Worm (Caenorhabditis elegans) whole organism, L4/young adult: ENCODE data around the gene nas-4.

Experiments
- W03F9.2 ChIP-seq: fragments of 150-350 bp; optimal IDR thresholded peaks from 2 replicates; lab custom pipeline; 2014; ENCODE audit warnings: missing biosample characterization, missing genetic modification characterization
- dao-5 ChIP-seq: sonication (generic microtip); optimal IDR thresholded peaks from 2 replicates; lab custom pipeline; 2016; ENCODE audit warnings: missing genotype, missing genetic modification characterization, moderate library complexity, missing compliant biosample characterization
- him-1 ChIP-seq: sonication (generic microtip); optimal IDR thresholded peaks from 2 replicates; lab custom pipeline; 2016; ENCODE audit warnings: missing genotype, missing genetic modification reagents, missing genetic modification characterization, missing compliant biosample characterization

The nas-4 gene

DNA sequence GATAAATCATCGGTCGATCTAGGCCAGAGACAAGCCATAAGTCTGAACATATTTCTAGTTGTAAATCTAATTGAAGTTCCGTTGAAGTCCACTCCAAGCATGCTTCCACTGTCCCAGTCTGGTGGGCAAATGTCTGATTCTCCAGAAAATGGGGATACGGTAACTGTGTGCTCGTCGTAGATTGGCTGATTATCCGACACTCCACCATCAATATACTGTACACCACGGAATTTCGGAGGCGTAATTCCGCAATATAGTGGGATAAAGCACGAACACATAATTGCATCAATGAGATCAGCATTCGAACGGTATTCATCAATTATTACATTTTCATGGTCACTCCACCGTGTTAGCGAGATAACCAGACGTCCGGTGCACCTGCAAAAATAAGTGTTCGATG is 2.8 kb upstream of the nas-4 start:
- TF ChIP-seq W03F9.2 (tag; lab: Kevin White, UChicago), result no peak
- TF ChIP-seq him-1 (tag; lab: Kevin White, UChicago), result no peak
- no peak for TF ChIP-seq dao-5 (tag; lab: Kevin White, UChicago)

ce11 chrIII:6411914-6412313 is 3.5 kb downstream of the nas-4 start, which contains the start of gene C05D11.5:
TSS of gene C05D11.5 (minus strand) at chrIII:6412014.
- TF ChIP-seq W03F9.2 (tag; lab: Kevin White, UChicago), result no peak
- no peak for TF ChIP-seq dao-5 (tag; lab: Kevin White, UChicago)
- TF ChIP-seq him-1 (tag; lab: Kevin White, UChicago), result no peak

DNA sequence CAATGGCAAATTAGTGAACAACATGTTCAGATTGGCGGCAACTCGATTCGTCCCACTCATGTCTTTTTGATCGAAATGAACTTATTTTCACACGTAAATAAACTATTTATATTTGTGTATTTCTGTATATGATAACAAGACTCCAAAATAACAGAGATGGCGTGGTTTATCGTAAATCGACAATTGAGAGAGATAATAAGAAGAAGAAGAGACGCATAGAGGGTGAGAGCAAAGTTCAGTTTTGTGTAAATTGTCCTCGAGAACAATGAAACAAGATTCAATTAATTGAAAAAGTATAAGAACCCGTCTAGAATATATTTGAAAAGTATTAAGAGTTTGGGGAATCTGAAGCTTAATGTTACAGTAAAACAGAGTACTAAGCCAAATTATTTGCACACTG is 4.0 kb downstream of the nas-4 start:
- TF ChIP-seq dao-5 (tag; lab: Kevin White, UChicago) (no peak), him-1 (tag; lab: Kevin White, UChicago) (no peak), W03F9.2 (tag; lab: Kevin White, UChicago) (no peak)

- no peak for TF ChIP-seq W03F9.2 (tag; lab: Kevin White, UChicago)
- no peak for TF ChIP-seq him-1 (tag; lab: Kevin White, UChicago)
- no peak for TF ChIP-seq dao-5 (tag; lab: Kevin White, UChicago)
Observed at ce11 chrIII:6406829-6407228, 8.6 kb downstream of the nas-4 start, which contains the start of gene let-756. TSS of gene let-756 (plus strand) at chrIII:6407129.

DNA sequence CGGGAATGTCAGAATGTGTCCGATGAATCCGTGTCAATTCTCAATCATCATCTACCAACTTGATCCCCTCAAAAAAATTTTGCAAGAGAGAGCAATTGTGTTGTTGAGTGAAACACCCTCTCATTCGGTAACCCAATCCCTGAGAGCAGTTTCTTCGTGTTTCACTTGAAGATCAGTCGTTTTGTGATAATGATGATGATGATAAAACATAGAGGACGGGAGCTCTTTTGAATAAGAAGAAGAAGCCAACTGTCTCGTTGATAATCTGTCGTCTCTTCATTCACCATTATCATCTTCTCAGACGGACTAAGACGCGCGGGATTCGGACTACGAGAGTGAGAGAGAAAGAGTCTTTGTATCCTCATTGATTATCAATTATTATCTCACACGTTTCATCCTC is 10.3 kb downstream of the nas-4 start:
- no peak for TF ChIP-seq dao-5 (tag; lab: Kevin White, UChicago)

DNA sequence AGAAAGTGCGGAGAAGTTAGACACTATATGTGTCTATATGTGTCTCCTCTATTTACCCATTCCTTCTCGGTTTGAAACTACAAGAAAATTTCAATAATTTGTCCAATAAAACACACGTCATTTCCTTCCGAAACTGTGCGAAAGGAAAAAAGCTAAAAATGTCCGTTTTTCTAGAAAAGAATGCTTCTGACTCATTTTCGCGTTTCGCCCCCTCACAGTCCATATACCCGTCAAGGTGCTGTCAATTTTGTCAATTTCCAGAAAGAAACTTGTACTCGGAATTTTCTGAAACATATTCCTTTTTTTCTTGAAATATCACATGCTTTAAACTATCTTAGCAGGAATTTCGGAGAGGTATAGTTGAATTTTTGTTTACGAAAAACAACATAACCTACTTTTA is 12.6 kb downstream of the nas-4 start:
- no peak for TF ChIP-seq dao-5 (tag; lab: Kevin White, UChicago)
- TF ChIP-seq W03F9.2 (tag; lab: Kevin White, UChicago), result no peak
- TF ChIP-seq him-1 (tag; lab: Kevin White, UChicago), result no peak

- TF ChIP-seq W03F9.2 (tag; lab: Kevin White, UChicago) (no peak), dao-5 (tag; lab: Kevin White, UChicago) (no peak), him-1 (tag; lab: Kevin White, UChicago) (no peak)
Observed at ce11 chrIII:6402346-6402745, 13.1 kb downstream of the nas-4 start.

- no peak for TF ChIP-seq dao-5 (tag; lab: Kevin White, UChicago)
- TF ChIP-seq him-1 (tag; lab: Kevin White, UChicago), result no peak
- TF ChIP-seq W03F9.2 (tag; lab: Kevin White, UChicago), result no peak
Observed at ce11 chrIII:6399424-6399823, 16.0 kb downstream of the nas-4 start.

- TF ChIP-seq him-1 (tag; lab: Kevin White, UChicago) (no peak), dao-5 (tag; lab: Kevin White, UChicago) (no peak), W03F9.2 (tag; lab: Kevin White, UChicago) (no peak)
Observed at ce11 chrIII:6398124-6398523, 17.3 kb downstream of the nas-4 start.

DNA sequence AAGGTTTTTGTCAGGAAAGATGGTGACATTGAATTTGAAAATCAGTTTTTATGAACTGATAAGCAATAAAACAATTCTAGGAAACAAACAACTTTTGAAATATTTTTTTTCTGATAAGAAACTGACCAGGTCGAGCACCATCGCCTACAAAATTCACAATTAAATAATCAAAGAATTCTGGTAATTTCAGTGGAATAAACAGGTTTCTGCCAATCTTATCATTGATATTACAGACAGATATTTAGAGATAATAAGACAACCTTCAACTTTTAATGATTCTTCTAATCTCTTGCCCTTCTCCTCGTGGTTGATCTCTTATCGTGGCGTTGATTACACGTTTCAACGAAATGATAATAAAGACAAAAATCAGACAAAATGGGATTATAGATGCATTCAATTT is 19.1 kb downstream of the nas-4 start:
- TF ChIP-seq dao-5 (tag; lab: Kevin White, UChicago), result no peak
- TF ChIP-seq him-1 (tag; lab: Kevin White, UChicago), result no peak
- no peak for TF ChIP-seq W03F9.2 (tag; lab: Kevin White, UChicago)

- TF ChIP-seq W03F9.2 (tag; lab: Kevin White, UChicago) (no peak), him-1 (tag; lab: Kevin White, UChicago) (no peak), dao-5 (tag; lab: Kevin White, UChicago) (no peak)
Observed at ce11 chrIII:6395706-6396232, 19.7 kb downstream of the nas-4 start, which contains the start of gene oatr-1. TSS of gene oatr-1 (minus strand) at chrIII:6396182.

ce11 chrIII:6390644-6391043 is 24.8 kb downstream of the nas-4 start, which contains the start of gene smrc-1:
TSS of gene smrc-1 (plus strand) at chrIII:6390944.
- TF ChIP-seq W03F9.2 (tag; lab: Kevin White, UChicago), result no peak
- no peak for TF ChIP-seq dao-5 (tag; lab: Kevin White, UChicago)
- no peak for TF ChIP-seq him-1 (tag; lab: Kevin White, UChicago)

DNA sequence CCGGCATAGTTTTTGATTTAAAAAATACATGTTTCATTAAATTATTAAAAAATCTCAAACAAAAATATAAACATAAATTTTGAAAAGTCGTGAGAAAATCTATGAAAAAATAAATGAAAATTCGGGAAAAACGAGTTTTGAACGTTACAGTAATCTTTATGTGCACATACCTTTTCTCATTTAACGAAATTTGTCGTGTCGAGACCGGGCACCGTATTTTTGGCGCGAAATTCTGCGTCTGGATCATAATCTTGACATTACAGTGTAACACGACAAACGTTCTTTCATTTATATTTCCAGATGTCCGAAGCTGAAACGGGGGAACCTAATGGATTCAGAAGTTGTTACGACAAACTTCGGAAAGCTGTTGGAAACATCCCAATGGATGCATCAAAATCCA is 25.9 kb downstream of the nas-4 start, which contains the start of gene C16A3.2:
Gene C16A3.2 (plus strand): TSS at position 301 of the 400 bp plus-strand sequence.
- TF ChIP-seq W03F9.2 (tag; lab: Kevin White, UChicago) (no peak), dao-5 (tag; lab: Kevin White, UChicago) (no peak), him-1 (tag; lab: Kevin White, UChicago) (no peak)

DNA sequence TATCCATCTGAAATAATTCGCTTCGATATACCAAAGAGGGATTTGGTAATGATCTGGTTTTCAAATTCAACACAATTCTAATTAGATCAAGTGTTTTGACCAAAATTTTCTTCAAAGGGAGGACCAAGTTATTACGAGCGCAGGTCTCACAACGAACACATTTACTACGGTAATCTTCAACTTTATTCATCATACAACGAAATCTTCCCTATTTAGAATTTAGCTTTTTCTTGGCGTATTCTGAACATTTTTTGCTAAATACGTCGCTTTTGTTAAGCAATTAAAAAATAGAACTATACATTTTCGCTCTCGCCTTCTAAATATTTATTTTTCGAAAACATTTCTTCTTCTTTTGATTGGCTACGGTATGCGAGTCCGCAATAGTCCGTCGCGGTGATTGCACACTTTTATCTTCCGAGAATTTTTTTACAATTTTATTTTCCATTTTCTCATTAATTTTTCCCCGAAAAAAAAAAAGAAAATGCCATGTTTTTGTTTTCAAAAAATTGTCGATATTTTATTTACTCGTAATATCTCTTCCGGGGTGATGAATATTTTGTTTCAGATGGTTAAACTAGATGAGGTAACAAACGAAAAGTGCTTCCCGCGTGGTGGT is 32.4 kb downstream of the nas-4 start, which contains the start of gene let-716:
Gene let-716 (plus strand): TSS at position 566 of the 616 bp plus-strand sequence.
- no peak for TF ChIP-seq him-1 (tag; lab: Kevin White, UChicago)
- TF ChIP-seq dao-5 (tag; lab: Kevin White, UChicago), result no peak
- TF ChIP-seq W03F9.2 (tag; lab: Kevin White, UChicago), result no peak
